Fruit fly (Drosophila melanogaster) whole organism, prepupa: Measurements from ENCODE around the gene elg1.
A peak's percentile ranks its signal among the peaks of the same experiment; 100 is the strongest.

ENCODE experiments used
- Blimp-1 ChIP-seq: fragments of 200-800 bp; sonication (Bioruptor generic); optimal IDR thresholded peaks from 3 replicates; lab custom pipeline; 2017; ENCODE audit warnings: missing biosample characterization, missing genetic modification characterization, mild to moderate bottlenecking, moderate library complexity, missing genetic modification reagents
- CG10631 ChIP-seq: fragments of 200-800 bp; sonication (Bioruptor generic); optimal IDR thresholded peaks from 2 replicates; lab custom pipeline; 2016; ENCODE audit warnings: missing biosample characterization, missing genetic modification characterization
- CG10669 ChIP-seq: fragments of 200-800 bp; sonication (Bioruptor generic); optimal IDR thresholded peaks from 3 replicates; lab custom pipeline; 2018; ENCODE audit warnings: missing biosample characterization, mild to moderate bottlenecking, missing genetic modification characterization, moderate library complexity
- CG11762 ChIP-seq: fragments of 200-800 bp; sonication (Bioruptor generic); optimal IDR thresholded peaks from 3 replicates; lab custom pipeline; 2016; ENCODE audit warnings: missing biosample characterization, missing genetic modification characterization; ENCODE audit not compliant: insufficient read depth
- CG11902 ChIP-seq: fragments of 200-800 bp; sonication (Bioruptor generic); optimal IDR thresholded peaks from 3 replicates; lab custom pipeline; 2016; ENCODE audit warnings: missing biosample characterization, missing genetic modification characterization
- CG15336 ChIP-seq: fragments of 200-800 bp; sonication (Bioruptor generic); IDR thresholded peaks from 2 replicates; pipeline ENCODE4 v1.3.6; 2022; ENCODE audit warnings: missing biosample characterization, missing genetic modification characterization
- CG16779 ChIP-seq: fragments of 200-800 bp; sonication (Bioruptor generic); optimal IDR thresholded peaks from 3 replicates; lab custom pipeline; 2017; ENCODE audit warnings: missing biosample characterization, mild to moderate bottlenecking, missing genetic modification characterization
- CG3032 ChIP-seq: fragments of 200-800 bp; optimal IDR thresholded peaks from 2 replicates; lab custom pipeline; 2019; ENCODE audit warnings: missing biosample characterization, mild to moderate bottlenecking, missing genetic modification characterization, moderate library complexity
- CG31627 ChIP-seq: fragments of 200-800 bp; sonication (Bioruptor generic); optimal IDR thresholded peaks from 3 replicates; lab custom pipeline; 2016; ENCODE audit warnings: missing biosample characterization, missing genetic modification characterization
- CG32006 ChIP-seq: fragments of 200-800 bp; sonication (Bioruptor generic); optimal IDR thresholded peaks from 3 replicates; lab custom pipeline; 2017; ENCODE audit warnings: missing biosample characterization, mild to moderate bottlenecking, missing genetic modification characterization
- CG34406 ChIP-seq: fragments of 200-800 bp; sonication (Bioruptor generic); optimal IDR thresholded peaks from 3 replicates; lab custom pipeline; 2016; ENCODE audit warnings: missing biosample characterization, missing genetic modification characterization
- CG3919 ChIP-seq: fragments of 200-800 bp; sonication (Bioruptor generic); optimal IDR thresholded peaks from 3 replicates; lab custom pipeline; 2016; ENCODE audit warnings: missing biosample characterization, missing genetic modification characterization
- CG6163 ChIP-seq: fragments of 200-800 bp; sonication (Bioruptor generic); IDR thresholded peaks from 3 replicates; pipeline ENCODE4 v1.3.6; 2022; ENCODE audit warnings: missing biosample characterization, missing genetic modification characterization
- CG6792 ChIP-seq: fragments of 200-800 bp; sonication (Bioruptor generic); optimal IDR thresholded peaks from 3 replicates; lab custom pipeline; 2016; ENCODE audit warnings: missing biosample characterization, missing genetic modification characterization
- CG6808 ChIP-seq: fragments of 200-800 bp; sonication (Bioruptor generic); optimal IDR thresholded peaks from 3 replicates; lab custom pipeline; 2017; ENCODE audit warnings: missing biosample characterization, missing genetic modification characterization, mild to moderate bottlenecking, moderate library complexity, missing genetic modification reagents
- CG6854 ChIP-seq: fragments of 200-800 bp; sonication (Bioruptor generic); optimal IDR thresholded peaks from 2 replicates; lab custom pipeline; 2017; ENCODE audit warnings: missing biosample characterization, mild to moderate bottlenecking, missing genetic modification characterization
- CG7368 ChIP-seq: fragments of 200-800 bp; sonication (Bioruptor generic); optimal IDR thresholded peaks from 3 replicates; lab custom pipeline; 2016; ENCODE audit warnings: missing biosample characterization, missing genetic modification characterization
- CG8119 ChIP-seq: fragments of 200-800 bp; sonication (Bioruptor generic); IDR thresholded peaks from 3 replicates; pipeline ENCODE4 v1.3.6; 2022; ENCODE audit warnings: missing biosample characterization, missing genetic modification characterization
- CG8319 ChIP-seq: fragments of 200-800 bp; sonication (Bioruptor generic); optimal IDR thresholded peaks from 3 replicates; lab custom pipeline; 2016; ENCODE audit warnings: missing biosample characterization, missing genetic modification characterization
- CG8632 ChIP-seq: fragments of 200-800 bp; sonication (Bioruptor generic); optimal IDR thresholded peaks from 3 replicates; lab custom pipeline; 2016; ENCODE audit warnings: missing biosample characterization, missing genetic modification characterization
- Eip75B ChIP-seq: fragments of 200-800 bp; sonication (Bioruptor generic); optimal IDR thresholded peaks from 3 replicates; lab custom pipeline; 2016; ENCODE audit warnings: missing biosample characterization, missing genetic modification characterization
- Eip78C ChIP-seq: fragments of 200-800 bp; sonication (Bioruptor generic); peaks from one replicate; lab custom pipeline; 2016; ENCODE audit warnings: missing biosample characterization, missing genetic modification characterization
- Eip93F ChIP-seq: fragments of 200-800 bp; sonication (Bioruptor generic); optimal IDR thresholded peaks from 2 replicates; lab custom pipeline; 2016; ENCODE audit warnings: missing biosample characterization, mild to moderate bottlenecking, missing genetic modification characterization
- Ets21C ChIP-seq: fragments of 200-800 bp; sonication (Bioruptor generic); optimal IDR thresholded peaks from 3 replicates; lab custom pipeline; 2016; ENCODE audit warnings: missing biosample characterization, missing genetic modification characterization
- Ets96B ChIP-seq: fragments of 200-800 bp; optimal IDR thresholded peaks from 2 replicates; lab custom pipeline; 2019; ENCODE audit warnings: missing biosample characterization, mild to moderate bottlenecking, missing genetic modification characterization, moderate library complexity
- Gug ChIP-seq: fragments of 200-800 bp; sonication (Bioruptor generic); IDR thresholded peaks from 2 replicates; pipeline ENCODE4 v1.3.6; 2022; ENCODE audit warnings: missing biosample characterization, missing genetic modification characterization
- Hr38 ChIP-seq: sonication (Bioruptor generic); optimal IDR thresholded peaks from 2 replicates; lab custom pipeline; 2016; ENCODE audit warnings: missing biosample characterization, missing genetic modification characterization
- Hr39 ChIP-seq: fragments of 200-800 bp; sonication (Bioruptor generic); optimal IDR thresholded peaks from 2 replicates; lab custom pipeline; 2016; ENCODE audit warnings: missing biosample characterization, missing genetic modification characterization
- Hr4 ChIP-seq: fragments of 200-800 bp; sonication (Bioruptor generic); optimal IDR thresholded peaks from 3 replicates; lab custom pipeline; 2016; ENCODE audit warnings: missing biosample characterization, missing genetic modification characterization
- Met ChIP-seq: fragments of 200-800 bp; sonication (Bioruptor generic); optimal IDR thresholded peaks from 3 replicates; lab custom pipeline; 2016; ENCODE audit warnings: missing biosample characterization, missing genetic modification characterization
- OdsH ChIP-seq: fragments of 200-800 bp; sonication (Bioruptor generic); optimal IDR thresholded peaks from 3 replicates; lab custom pipeline; 2016; ENCODE audit warnings: missing biosample characterization, missing genetic modification characterization
- Sox102F ChIP-seq: fragments of 200-800 bp; sonication (Bioruptor generic); optimal IDR thresholded peaks from 2 replicates; lab custom pipeline; 2016; ENCODE audit warnings: missing biosample characterization, mild to moderate bottlenecking, missing genetic modification characterization
- Sox14 ChIP-seq: fragments of 200-800 bp; sonication (Bioruptor generic); optimal IDR thresholded peaks from 3 replicates; lab custom pipeline; 2016; ENCODE audit warnings: missing biosample characterization, missing genetic modification characterization
- Sox15 ChIP-seq: fragments of 200-800 bp; sonication (Bioruptor generic); optimal IDR thresholded peaks from 3 replicates; lab custom pipeline; 2016; ENCODE audit warnings: missing biosample characterization, missing genetic modification characterization
- acj6 ChIP-seq: fragments of 200-800 bp; sonication (Bioruptor generic); optimal IDR thresholded peaks from 3 replicates; lab custom pipeline; 2016; ENCODE audit warnings: missing biosample characterization, missing genetic modification characterization
- dac ChIP-seq: fragments of 200-800 bp; sonication (Bioruptor generic); optimal IDR thresholded peaks from 2 replicates; lab custom pipeline; 2017; ENCODE audit warnings: missing biosample characterization, mild to moderate bottlenecking, missing genetic modification characterization
- dsx ChIP-seq: fragments of 200-800 bp; optimal IDR thresholded peaks from 3 replicates; lab custom pipeline; 2019; ENCODE audit warnings: missing biosample characterization, mild to moderate bottlenecking, missing genetic modification characterization, moderate library complexity; ENCODE audit not compliant: poor library complexity, severe bottlenecking
- eg ChIP-seq: fragments of 200-800 bp; sonication (Bioruptor generic); IDR thresholded peaks from 3 replicates; pipeline ENCODE4 v1.3.6; 2022; ENCODE audit warnings: missing biosample characterization, missing genetic modification characterization
- esn ChIP-seq: fragments of 200-800 bp; sonication (Bioruptor generic); optimal IDR thresholded peaks from 2 replicates; lab custom pipeline; 2016; ENCODE audit warnings: missing biosample characterization, mild to moderate bottlenecking, missing genetic modification characterization, moderate library complexity
- fd59A ChIP-seq: fragments of 200-800 bp; sonication (Bioruptor generic); optimal IDR thresholded peaks from 2 replicates; lab custom pipeline; 2017; ENCODE audit warnings: missing biosample characterization, mild to moderate bottlenecking, missing genetic modification characterization, missing genetic modification reagents
- fd85E ChIP-seq: fragments of 200-800 bp; sonication (Bioruptor generic); optimal IDR thresholded peaks from 3 replicates; lab custom pipeline; 2016; ENCODE audit warnings: missing biosample characterization, missing genetic modification characterization
- fkh ChIP-seq: fragments of 200-800 bp; sonication (Bioruptor generic); optimal IDR thresholded peaks from 3 replicates; lab custom pipeline; 2017; ENCODE audit warnings: missing biosample characterization, mild to moderate bottlenecking, missing genetic modification characterization, moderate library complexity
- lz ChIP-seq: fragments of 200-800 bp; sonication (Bioruptor generic); optimal IDR thresholded peaks from 3 replicates; lab custom pipeline; 2016; ENCODE audit warnings: missing biosample characterization, missing genetic modification characterization
- net ChIP-seq: fragments of 200-800 bp; sonication (Bioruptor generic); optimal IDR thresholded peaks from 3 replicates; lab custom pipeline; 2016; ENCODE audit warnings: missing biosample characterization, missing genetic modification characterization
- salr ChIP-seq, 2 experiments: fragments of 200-800 bp; sonication (Bioruptor generic); optimal IDR thresholded peaks; 3 replicates each; lab custom pipeline; 2016 to 2018; ENCODE audit warnings: missing biosample characterization in 2 of 2, missing genetic modification characterization in 2 of 2, mild to moderate bottlenecking in 1 of 2
- spab ChIP-seq: fragments of 200-800 bp; sonication (Bioruptor generic); optimal IDR thresholded peaks from 2 replicates; lab custom pipeline; 2017; ENCODE audit warnings: missing biosample characterization, mild to moderate bottlenecking, missing genetic modification characterization, missing genetic modification reagents
- svp ChIP-seq: fragments of 200-800 bp; sonication (Bioruptor generic); peaks from one replicate; lab custom pipeline; 2016; ENCODE audit warnings: missing biosample characterization, missing genetic modification characterization
- topi ChIP-seq: fragments of 200-800 bp; sonication (Bioruptor generic); optimal IDR thresholded peaks from 3 replicates; lab custom pipeline; 2016; ENCODE audit warnings: missing biosample characterization, missing genetic modification characterization
- vri ChIP-seq: fragments of 200-800 bp; sonication (Bioruptor generic); optimal IDR thresholded peaks from 3 replicates; lab custom pipeline; 2016; ENCODE audit warnings: missing biosample characterization, mild to moderate bottlenecking, missing genetic modification characterization

elg1 gene

dm6 chr3L:16176492-16176891 is 44.7 kb downstream of the elg1 start (continued):
- peak; percentile 58 for TF ChIP-seq CG6792 (GFP tag; lab: Kevin White, UChicago)
- TF ChIP-seq CG11762 (GFP tag; lab: Kevin White, UChicago): peak; percentile 57
- TF ChIP-seq CG10631 (GFP tag; lab: Kevin White, UChicago): peak; percentile 73
- peak; percentile 62 for TF ChIP-seq CG34406 (GFP tag; lab: Kevin White, UChicago)
- TF ChIP-seq CG8119 (GFP tag; lab: Robert Waterston, UW): no peak
- TF ChIP-seq net: peak; percentile 51
- peak; percentile 67 for TF ChIP-seq OdsH (GFP tag; lab: Kevin White, UChicago)
- peak; percentile 33 to 58 for TF ChIP-seq salr (GFP tag; optimal IDR thresholded peaks at IDR 0.05; lab: Kevin White, UChicago)
- TF ChIP-seq vri (GFP tag; lab: Kevin White, UChicago): peak; percentile 36
- peak; percentile 76 for TF ChIP-seq spab (GFP tag; lab: Kevin White, UChicago)
- peak; percentile 68 for TF ChIP-seq Eip75B
- peak; percentile 57 for TF ChIP-seq Sox15
- TF ChIP-seq dsx (GFP tag; lab: Kevin White, UChicago): peak; percentile 79
- peak; percentile 96 for TF ChIP-seq Eip78C (GFP tag; lab: Kevin White, UChicago)
- TF ChIP-seq CG6808 (GFP tag; lab: Kevin White, UChicago): peak; percentile 66
- TF ChIP-seq CG6163 (GFP tag; lab: Robert Waterston, UW): no peak
- peak; percentile 82 for TF ChIP-seq Ets96B (tag; lab: Kevin White, UChicago)

DNA sequence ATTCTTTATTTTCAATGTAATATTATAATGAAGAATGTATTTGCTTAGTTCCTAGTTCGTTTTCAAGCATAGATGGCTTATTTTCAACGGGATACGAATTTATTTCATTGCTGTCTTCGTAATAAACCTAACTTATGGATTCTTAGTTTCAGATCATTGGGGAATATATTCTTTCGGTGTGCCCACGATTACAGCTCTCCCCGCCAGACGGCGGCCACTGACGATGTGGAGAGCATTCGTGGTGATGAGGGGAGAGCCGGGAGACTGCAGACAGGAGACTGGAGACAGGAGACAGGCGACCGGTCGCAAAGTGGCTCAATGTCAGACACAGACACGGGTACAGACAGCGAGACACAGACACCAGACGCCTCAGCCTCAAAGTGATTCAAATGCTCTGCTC is 45.5 kb downstream of the elg1 start:
- TF ChIP-seq CG8319 (GFP tag; lab: Kevin White, UChicago): no peak
- TF ChIP-seq esn (GFP tag; lab: Kevin White, UChicago): no peak
- TF ChIP-seq Sox15: no peak
- no peak for TF ChIP-seq dac
- TF ChIP-seq Eip93F (GFP tag; lab: Kevin White, UChicago): no peak
- peak; percentile 3 for TF ChIP-seq CG7368 (GFP tag; lab: Kevin White, UChicago)
- TF ChIP-seq CG34406 (GFP tag; lab: Kevin White, UChicago): peak; percentile 0
- TF ChIP-seq CG32006 (GFP tag; lab: Kevin White, UChicago): no peak
- TF ChIP-seq fd85E (GFP tag; lab: Kevin White, UChicago): no peak
- no peak for TF ChIP-seq lz (GFP tag; lab: Kevin White, UChicago)
- no peak for TF ChIP-seq CG6792 (GFP tag; lab: Kevin White, UChicago)
- no peak for TF ChIP-seq CG8119 (GFP tag; lab: Robert Waterston, UW)
- TF ChIP-seq dsx (GFP tag; lab: Kevin White, UChicago): peak; percentile 10
- no peak for TF ChIP-seq Sox14 (GFP tag; lab: Kevin White, UChicago)
- no peak for TF ChIP-seq Hr4 (GFP tag; lab: Kevin White, UChicago)
- peak; percentile 43 for TF ChIP-seq CG10669 (GFP tag; lab: Kevin White, UChicago)
- TF ChIP-seq Ets96B (tag; lab: Kevin White, UChicago): peak; percentile 6
- TF ChIP-seq Sox102F: peak; percentile 23
- no peak for TF ChIP-seq CG16779 (tag; lab: Kevin White, UChicago)
- TF ChIP-seq fkh (GFP tag; lab: Kevin White, UChicago): no peak
- TF ChIP-seq Gug (GFP tag; lab: Robert Waterston, UW): no peak
- peak; percentile 12 for TF ChIP-seq CG8632 (GFP tag; lab: Kevin White, UChicago)
- no peak for TF ChIP-seq acj6
- TF ChIP-seq OdsH (GFP tag; lab: Kevin White, UChicago): no peak
- TF ChIP-seq CG6854 (GFP tag; lab: Kevin White, UChicago): no peak
- TF ChIP-seq CG15336 (GFP tag; lab: Robert Waterston, UW): no peak
- peak; percentile 30 for TF ChIP-seq CG3032
- TF ChIP-seq Met: no peak
- TF ChIP-seq CG3919 (GFP tag; lab: Kevin White, UChicago): no peak
- TF ChIP-seq CG10631 (GFP tag; lab: Kevin White, UChicago): peak; percentile 24
- TF ChIP-seq fd59A (GFP tag; lab: Kevin White, UChicago): no peak
- TF ChIP-seq Blimp-1 (GFP tag; lab: Kevin White, UChicago): peak; percentile 22
- peak; percentile 79 for TF ChIP-seq Eip78C (GFP tag; lab: Kevin White, UChicago)
- TF ChIP-seq CG31627: no peak
- TF ChIP-seq Eip75B: peak; percentile 4
- TF ChIP-seq Hr39 (GFP tag; lab: Kevin White, UChicago): no peak
- no peak for TF ChIP-seq salr (GFP tag; optimal IDR thresholded peaks at IDR 0.05; lab: Kevin White, UChicago)
- no peak for TF ChIP-seq Ets21C (GFP tag; lab: Kevin White, UChicago)
- no peak for TF ChIP-seq CG11902 (GFP tag; lab: Kevin White, UChicago)
- TF ChIP-seq svp (GFP tag; lab: Kevin White, UChicago): peak; percentile 15
- TF ChIP-seq eg (GFP tag; lab: Robert Waterston, UW): no peak
- TF ChIP-seq Hr38 (GFP tag; lab: Kevin White, UChicago): no peak
- TF ChIP-seq topi (GFP tag; lab: Kevin White, UChicago): peak; percentile 10
